Worm (Caenorhabditis elegans) whole organism, L1 larva: ENCODE data around the gene ZC518.8.
A peak's percentile ranks its signal among the peaks of the same experiment; 100 is the strongest.

Experiments used
- C04F5.9 ChIP-seq: sonication (generic microtip); optimal IDR thresholded peaks from 2 replicates; lab custom pipeline; 2016; ENCODE audit warnings: missing genetic modification characterization, missing compliant biosample characterization
- C16A3.4 ChIP-seq: fragments of 150-350 bp; optimal IDR thresholded peaks from 2 replicates; lab custom pipeline; 2014; ENCODE audit warnings: missing biosample characterization, missing genetic modification characterization
- Y116A8C.19 ChIP-seq: sonication (generic microtip); optimal IDR thresholded peaks from 2 replicates; lab custom pipeline; 2016; ENCODE audit warnings: missing compliant biosample characterization, missing genetic modification characterization, borderline replicate concordance
- aha-1 ChIP-seq: fragments of 150-350 bp; optimal IDR thresholded peaks from 2 replicates; lab custom pipeline; 2014; ENCODE audit warnings: missing biosample characterization, missing genetic modification characterization
- aly-2 ChIP-seq: fragments of 150-350 bp; optimal IDR thresholded peaks from 2 replicates; lab custom pipeline; 2014; ENCODE audit warnings: missing biosample characterization, missing genetic modification characterization
- ama-1 ChIP-seq: fragments of 150-350 bp; optimal IDR thresholded peaks from 2 replicates; lab custom pipeline; 2014
- ceh-63 ChIP-seq: fragments of 200-800 bp; sonication (Bioruptor generic); optimal IDR thresholded peaks from 2 replicates; lab custom pipeline; 2018; ENCODE audit warnings: mild to moderate bottlenecking, missing genetic modification characterization, missing compliant biosample characterization
- ceh-8 ChIP-seq: fragments of 200-800 bp; sonication (Bioruptor generic); optimal IDR thresholded peaks from 2 replicates; lab custom pipeline; 2018; ENCODE audit warnings: mild to moderate bottlenecking, missing genetic modification characterization, moderate library complexity, missing compliant biosample characterization
- ceh-82 ChIP-seq, 3 experiments: fragments of 150-350 bp in 1 of 3; sonication (generic microtip) in 2 of 3; optimal IDR thresholded peaks; 2 replicates each; lab custom pipeline; 2014 to 2017; ENCODE audit warnings: missing biosample characterization in 3 of 3, missing genetic modification characterization in 3 of 3
- ceh-90 ChIP-seq: sonication (generic microtip); optimal IDR thresholded peaks from 2 replicates; lab custom pipeline; 2016; ENCODE audit warnings: missing genetic modification characterization, missing compliant biosample characterization
- ces-1 ChIP-seq: fragments of 150-350 bp; optimal IDR thresholded peaks from 2 replicates; lab custom pipeline; 2014; ENCODE audit warnings: missing biosample characterization, missing genetic modification reagents, missing genetic modification characterization
- dpl-1 ChIP-seq, 3 experiments: fragments of 150-350 bp in 2 of 3; sonication (generic microtip) in 1 of 3; optimal IDR thresholded peaks; 2 replicates each; lab custom pipeline; 2014 to 2017; ENCODE audit warnings: missing biosample characterization in 3 of 3, missing genetic modification characterization in 3 of 3, missing genetic modification reagents in 3 of 3
- dsc-1 ChIP-seq: sonication (generic microtip); optimal IDR thresholded peaks from 2 replicates; lab custom pipeline; 2016; ENCODE audit warnings: mild to moderate bottlenecking, missing genetic modification characterization, missing compliant biosample characterization
- efl-1 ChIP-seq, 4 experiments: fragments of 150-350 bp; optimal IDR thresholded peaks in 3 of 4; peaks in 1 of 4; 1 replicate in 1 of 4; 2 replicates in 3 of 4; lab custom pipeline; 2014; ENCODE audit warnings: missing biosample characterization in 2 of 4, missing genetic modification characterization in 2 of 4, missing genetic modification reagents in 2 of 4
- egl-27 ChIP-seq, 2 experiments: fragments of 150-350 bp in 1 of 2; sonication (generic microtip); optimal IDR thresholded peaks; 3 replicates each; lab custom pipeline; 2017 to 2018; ENCODE audit warnings: missing biosample characterization in 2 of 2, missing genetic modification characterization in 2 of 2, missing genetic modification reagents in 2 of 2
- elt-2 ChIP-seq: sonication (generic microtip); optimal IDR thresholded peaks from 2 replicates; lab custom pipeline; 2016; ENCODE audit warnings: missing genetic modification characterization, mild to moderate bottlenecking, inconsistent platforms, missing compliant biosample characterization, missing genetic modification reagents
- fkh-8 ChIP-seq: sonication (generic microtip); optimal IDR thresholded peaks from 2 replicates; lab custom pipeline; 2016; ENCODE audit warnings: mild to moderate bottlenecking, missing genetic modification characterization, missing compliant biosample characterization
- fos-1 ChIP-seq: fragments of 150-350 bp; optimal IDR thresholded peaks from 2 replicates; lab custom pipeline; 2014; ENCODE audit warnings: missing biosample characterization, missing genetic modification characterization
- grh-1 ChIP-seq: fragments of 200-800 bp; sonication (Bioruptor generic); IDR thresholded peaks from 2 replicates; pipeline ENCODE4 v1.3.6; 2022; ENCODE audit warnings: missing genetic modification reagents, missing genetic modification characterization, missing compliant biosample characterization
- hlh-17 ChIP-seq: fragments of 200-800 bp; sonication (Bioruptor generic); optimal IDR thresholded peaks from 2 replicates; lab custom pipeline; 2018; ENCODE audit warnings: missing genetic modification characterization, mild to moderate bottlenecking, missing compliant biosample characterization, moderate library complexity, borderline replicate concordance
- hlh-4 ChIP-seq: sonication (generic microtip); optimal IDR thresholded peaks from 2 replicates; lab custom pipeline; 2016; ENCODE audit warnings: mild to moderate bottlenecking, missing genetic modification characterization, missing compliant biosample characterization
- jun-1 ChIP-seq: fragments of 150-350 bp; optimal IDR thresholded peaks from 2 replicates; lab custom pipeline; 2014; ENCODE audit warnings: missing biosample characterization, missing genetic modification reagents, missing genetic modification characterization
- lin-15B ChIP-seq: fragments of 150-350 bp; sonication (generic microtip); optimal IDR thresholded peaks from 3 replicates; lab custom pipeline; 2014; ENCODE audit warnings: missing biosample characterization, missing genetic modification characterization
- lir-3 ChIP-seq: sonication (generic microtip); optimal IDR thresholded peaks from 2 replicates; lab custom pipeline; 2016; ENCODE audit warnings: mild to moderate bottlenecking, missing genetic modification characterization, moderate library complexity, missing compliant biosample characterization; ENCODE audit not compliant: poor library complexity
- mab-9 ChIP-seq: fragments of 200-800 bp; sonication (Bioruptor generic); IDR thresholded peaks from 2 replicates; pipeline ENCODE4 v1.3.6; 2022; ENCODE audit warnings: missing genetic modification reagents, missing genetic modification characterization, missing compliant biosample characterization
- mdl-1 ChIP-seq, 2 experiments: fragments of 150-350 bp; optimal IDR thresholded peaks; 2 replicates each; lab custom pipeline; 2014 to 2017; ENCODE audit warnings: missing biosample characterization in 2 of 2, missing genetic modification characterization in 2 of 2, inconsistent platforms in 1 of 2
- mef-2 ChIP-seq: fragments of 150-350 bp; optimal IDR thresholded peaks from 2 replicates; lab custom pipeline; 2014; ENCODE audit warnings: missing biosample characterization, missing genetic modification characterization
- nhr-11 ChIP-seq: fragments of 150-350 bp; optimal IDR thresholded peaks from 2 replicates; lab custom pipeline; 2014; ENCODE audit warnings: missing biosample characterization, missing genetic modification characterization
- nhr-12 ChIP-seq: sonication (generic microtip); optimal IDR thresholded peaks from 2 replicates; lab custom pipeline; 2017; ENCODE audit warnings: missing biosample characterization, missing genetic modification characterization
- nhr-20 ChIP-seq: sonication (generic microtip); optimal IDR thresholded peaks from 2 replicates; lab custom pipeline; 2016; ENCODE audit warnings: mild to moderate bottlenecking, missing genetic modification characterization, missing compliant biosample characterization
- nhr-237 ChIP-seq: fragments of 150-350 bp; optimal IDR thresholded peaks from 2 replicates; lab custom pipeline; 2014; ENCODE audit warnings: missing biosample characterization, missing genetic modification characterization
- nhr-47 ChIP-seq: sonication (generic microtip); optimal IDR thresholded peaks from 2 replicates; lab custom pipeline; 2016; ENCODE audit warnings: mild to moderate bottlenecking, missing genetic modification characterization, moderate library complexity, missing compliant biosample characterization
- nhr-71 ChIP-seq: sonication (generic microtip); optimal IDR thresholded peaks from 2 replicates; lab custom pipeline; 2016; ENCODE audit warnings: mild to moderate bottlenecking, missing genetic modification characterization, moderate library complexity, missing compliant biosample characterization
- nhr-84 ChIP-seq: sonication (generic microtip); optimal IDR thresholded peaks from 2 replicates; lab custom pipeline; 2017; ENCODE audit warnings: missing biosample characterization, missing genetic modification characterization
- pqm-1 ChIP-seq: sonication (generic microtip); optimal IDR thresholded peaks from 3 replicates; lab custom pipeline; 2017; ENCODE audit warnings: missing biosample characterization, missing genetic modification characterization
- rnt-1 ChIP-seq: sonication (generic microtip); optimal IDR thresholded peaks from 2 replicates; lab custom pipeline; 2016; ENCODE audit warnings: mild to moderate bottlenecking, missing genetic modification characterization, moderate library complexity, missing compliant biosample characterization
- skn-1 ChIP-seq: fragments of 150-350 bp; optimal IDR thresholded peaks from 2 replicates; lab custom pipeline; 2014; ENCODE audit warnings: missing biosample characterization, missing genetic modification characterization
- snpc-4 ChIP-seq: fragments of 150-350 bp; optimal IDR thresholded peaks from 2 replicates; lab custom pipeline; 2014; ENCODE audit warnings: missing biosample characterization, missing genetic modification characterization
- snu-23 ChIP-seq: sonication (generic microtip); optimal IDR thresholded peaks from 2 replicates; lab custom pipeline; 2016; ENCODE audit warnings: missing genetic modification characterization, missing compliant biosample characterization
- sptf-1 ChIP-seq: fragments of 150-350 bp; optimal IDR thresholded peaks from 2 replicates; lab custom pipeline; 2014; ENCODE audit warnings: missing biosample characterization, missing genetic modification characterization
- swsn-7 ChIP-seq: sonication (generic microtip); optimal IDR thresholded peaks from 2 replicates; lab custom pipeline; 2016; ENCODE audit warnings: missing genetic modification characterization, missing compliant biosample characterization
- tbx-2 ChIP-seq: sonication (generic microtip); optimal IDR thresholded peaks from 2 replicates; lab custom pipeline; 2016; ENCODE audit warnings: missing genetic modification characterization, missing compliant biosample characterization
- unc-130 ChIP-seq: fragments of 150-350 bp; optimal IDR thresholded peaks from 2 replicates; lab custom pipeline; 2017; ENCODE audit warnings: missing biosample characterization, missing genetic modification characterization, inconsistent platforms
- unc-30 ChIP-seq: sonication (generic microtip); optimal IDR thresholded peaks from 2 replicates; lab custom pipeline; 2017; ENCODE audit warnings: missing biosample characterization, missing genetic modification characterization
- unc-86 ChIP-seq: sonication (generic microtip); optimal IDR thresholded peaks from 2 replicates; lab custom pipeline; 2016; ENCODE audit warnings: missing genetic modification characterization, missing compliant biosample characterization
- zag-1 ChIP-seq: fragments of 150-350 bp; optimal IDR thresholded peaks from 2 replicates; lab custom pipeline; 2014; ENCODE audit warnings: missing biosample characterization, missing genetic modification characterization
- ztf-4 ChIP-seq: fragments of 150-350 bp; optimal IDR thresholded peaks from 2 replicates; lab custom pipeline; 2014; ENCODE audit warnings: missing biosample characterization, missing genetic modification characterization

ZC518.8 gene

DNA sequence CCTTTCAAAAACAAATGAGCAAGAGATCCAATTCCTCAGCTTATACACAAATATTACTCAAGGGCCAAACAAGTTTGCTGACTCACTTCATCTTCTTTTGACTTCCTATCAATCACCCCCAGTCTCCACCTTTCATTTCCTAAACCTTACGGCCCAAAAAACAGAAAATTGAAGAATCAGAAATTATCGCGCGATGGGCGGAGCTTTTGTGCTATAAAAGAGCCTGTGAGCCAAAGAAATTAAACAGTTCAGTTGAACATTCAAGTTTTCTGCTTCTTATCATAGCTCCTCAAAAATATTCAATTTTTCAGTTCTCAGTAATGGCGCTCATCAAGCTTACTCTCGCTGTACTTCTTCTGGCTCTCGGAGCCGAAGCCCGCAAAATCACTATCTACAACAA, 18.1 kb upstream of the ZC518.8 start, which contains the start of gene thn-1:
Gene thn-1, plus strand, starts transcription at position 301 of the 400 bp plus-strand sequence.
- TF ChIP-seq fos-1 (tag; lab: Kevin White, UChicago): no peak
- no peak for TF ChIP-seq unc-130 (tag; lab: Kevin White, UChicago)
- no peak for TF ChIP-seq ces-1
- no peak for TF ChIP-seq nhr-12 (tag; lab: Kevin White, UChicago)
- no peak for TF ChIP-seq mdl-1 (tag; optimal IDR thresholded peaks at IDR 0.05; lab: Kevin White, UChicago)
- TF ChIP-seq tbx-2 (tag; lab: Kevin White, UChicago): no peak
- TF ChIP-seq skn-1 (tag; lab: Kevin White, UChicago): no peak
- no peak for TF ChIP-seq egl-27 (tag; optimal IDR thresholded peaks at IDR 0.05; lab: Kevin White, UChicago)
- TF ChIP-seq rnt-1 (tag; lab: Kevin White, UChicago): no peak
- TF ChIP-seq unc-86 (tag; lab: Kevin White, UChicago): no peak
- TF ChIP-seq nhr-237 (tag; lab: Kevin White, UChicago): no peak
- no peak for TF ChIP-seq ceh-8 (GFP tag; lab: Kevin White, UChicago)
- no peak for TF ChIP-seq swsn-7
- no peak for TF ChIP-seq snu-23 (GFP tag; lab: Kevin White, UChicago)
- TF ChIP-seq nhr-11: no peak
- TF ChIP-seq mab-9 (GFP tag; lab: Robert Waterston, UW): no peak
- TF ChIP-seq ceh-82 (tag; optimal IDR thresholded peaks at IDR 0.05; lab: Kevin White, UChicago): no peak
- TF ChIP-seq aly-2: no peak
- TF ChIP-seq dpl-1 (GFP tag; optimal IDR thresholded peaks at IDR 0.05; lab: Kevin White, UChicago): no peak
- TF ChIP-seq, all 84 proteins: peak for 0

DNA sequence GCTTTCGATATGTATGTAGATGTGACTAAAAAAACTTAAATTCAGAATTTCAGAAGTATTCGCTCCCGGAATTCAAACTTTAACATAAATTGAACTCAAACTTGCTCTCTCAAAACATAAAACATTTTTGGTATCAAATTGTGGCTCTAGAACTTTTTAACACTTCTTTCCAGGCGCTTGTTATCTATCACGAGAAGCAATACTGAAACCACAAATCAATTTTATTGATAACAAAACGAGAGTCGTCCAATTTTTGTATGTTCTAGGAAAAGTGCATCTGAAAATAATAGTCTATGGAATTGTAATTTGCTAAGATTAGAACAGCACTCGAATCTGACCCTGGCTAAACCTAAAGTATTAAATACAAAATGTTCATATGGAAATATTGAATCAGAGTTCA, 17.2 kb upstream of the ZC518.8 start:
- TF ChIP-seq nhr-20 (no peak), elt-2 (tag; lab: Kevin White, UChicago) (peak; percentile 54), lin-15B (tag; lab: Kevin White, UChicago) (no peak), ceh-8 (GFP tag; lab: Kevin White, UChicago) (no peak), ceh-90 (tag; lab: Kevin White, UChicago) (no peak)

DNA sequence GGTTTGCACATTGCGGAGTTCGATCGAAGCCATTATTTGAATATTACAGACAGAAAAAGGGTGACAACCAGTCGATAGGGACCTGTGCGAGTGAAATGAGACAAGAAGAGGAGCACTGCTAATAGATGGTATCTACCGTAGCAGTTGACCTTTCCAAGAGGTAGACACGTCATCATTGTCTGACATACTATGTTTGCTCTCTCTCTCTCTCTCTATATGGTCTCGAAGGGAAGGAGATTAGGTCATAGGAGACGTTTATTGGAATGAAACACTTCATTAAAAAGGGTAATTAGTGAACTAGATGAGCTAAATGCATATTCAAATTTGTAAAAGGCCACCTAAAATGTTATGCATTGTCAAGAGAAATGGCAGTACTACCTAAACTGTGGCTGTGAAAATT, 14.3 kb upstream of the ZC518.8 start, which contains the start of gene atz-1:
Gene atz-1, minus strand, starts transcription at position 101 of the 400 bp plus-strand sequence.
- TF ChIP-seq unc-30: no peak

DNA sequence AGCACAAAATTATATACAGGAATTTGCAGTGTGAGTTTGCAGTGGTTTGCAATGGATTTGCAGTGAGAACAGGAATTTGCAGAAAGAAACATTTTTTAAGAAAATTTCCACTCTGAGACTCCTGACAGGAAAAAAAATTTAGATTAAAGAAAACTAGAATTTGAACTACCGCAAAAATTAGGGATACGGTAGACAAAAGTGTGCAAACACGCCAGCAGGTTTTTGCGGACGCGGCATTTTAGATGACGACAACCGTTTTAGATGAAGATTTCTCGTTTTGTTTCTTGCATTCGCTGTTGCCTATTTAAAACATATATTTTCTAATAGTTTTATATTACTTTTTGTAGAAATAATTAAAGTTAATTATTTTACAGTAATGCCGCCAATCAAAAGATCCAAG, 10.2 kb upstream of the ZC518.8 start, which contains the start of gene wdr-46:
Gene wdr-46, plus strand, starts transcription at position 375 of the 400 bp plus-strand sequence.
- TF ChIP-seq ceh-8 (GFP tag; lab: Kevin White, UChicago): peak; percentile 76
- peak; percentile 83 for TF ChIP-seq jun-1 (tag; lab: Kevin White, UChicago)
- no peak for TF ChIP-seq mef-2 (tag; lab: Kevin White, UChicago)
- no peak for TF ChIP-seq aha-1 (tag; lab: Kevin White, UChicago)
- no peak for TF ChIP-seq Y116A8C.19 (tag; lab: Kevin White, UChicago)
- TF ChIP-seq unc-86 (tag; lab: Kevin White, UChicago): peak; percentile 86
- peak; percentile 83 for TF ChIP-seq grh-1 (GFP tag; lab: Robert Waterston, UW)
- TF ChIP-seq efl-1 (optimal IDR thresholded peaks at IDR 0.05; lab: Kevin White, UChicago): peak; percentile 88 to 99
- TF ChIP-seq efl-1 (GFP tag; optimal IDR thresholded peaks at IDR 0.05 in 1 of 2; lab: Kevin White, UChicago): peak; percentile 99 to 100
- TF ChIP-seq pqm-1 (tag; lab: Kevin White, UChicago): no peak
- no peak for TF ChIP-seq egl-27 (tag; optimal IDR thresholded peaks at IDR 0.05; lab: Kevin White, UChicago)
- TF ChIP-seq nhr-71 (tag; lab: Kevin White, UChicago): peak; percentile 91
- no peak for TF ChIP-seq sptf-1
- peak; percentile 65 for TF ChIP-seq ztf-4
- peak; percentile 91 for TF ChIP-seq dsc-1 (tag; lab: Kevin White, UChicago)
- peak; percentile 87 for TF ChIP-seq C16A3.4 (tag; lab: Kevin White, UChicago)
- TF ChIP-seq ceh-82 (tag; optimal IDR thresholded peaks at IDR 0.05; lab: Kevin White, UChicago): peak; percentile 84 to 89 (median 87)
- TF ChIP-seq zag-1 (tag; lab: Kevin White, UChicago): peak; percentile 11
- TF ChIP-seq rnt-1 (tag; lab: Kevin White, UChicago): peak; percentile 90
- no peak for TF ChIP-seq hlh-4 (tag; lab: Kevin White, UChicago)
- peak; percentile 70 for TF ChIP-seq snpc-4 (tag; lab: Kevin White, UChicago)
- TF ChIP-seq hlh-17 (GFP tag; lab: Kevin White, UChicago): no peak
- TF ChIP-seq C04F5.9 (tag; lab: Kevin White, UChicago): peak; percentile 73
- TF ChIP-seq fkh-8 (tag; lab: Kevin White, UChicago): peak; percentile 65
- TF ChIP-seq nhr-237 (tag; lab: Kevin White, UChicago): peak; percentile 62
- TF ChIP-seq lir-3: peak; percentile 54
- no peak for TF ChIP-seq ceh-63 (GFP tag; lab: Kevin White, UChicago)
- peak; percentile 92 for TF ChIP-seq nhr-47 (tag; lab: Kevin White, UChicago)
- no peak for TF ChIP-seq nhr-84 (tag; lab: Kevin White, UChicago)
- no peak for TF ChIP-seq ces-1
- TF ChIP-seq ama-1 (lab: Kevin White, UChicago): peak; percentile 10
